Worm (Caenorhabditis elegans): ENCODE data around the gene C10C6.7.

ce11 chrIV:11474067-11474466, 6.8 kb upstream of the C10C6.7 start:
- TF ChIP-seq repo-1 (tag; optimal IDR thresholded peaks at IDR 0.05) (peak; percentile 89), mxl-1 (tag; optimal IDR thresholded peaks at IDR 0.05) (peak; percentile 94), snpc-4 (GFP tag; optimal IDR thresholded peaks at IDR 0.05) (peak; percentile 68), snpc-4 (tag; optimal IDR thresholded peaks at IDR 0.05) (peak; percentile 33 to 70 (median 64)), mcd-1 (GFP tag; IDR thresholded peaks at IDR 0.05) (peak; percentile 70), nhr-80 (tag; optimal IDR thresholded peaks at IDR 0.05) (peak; percentile 62)

All from whole organism, young adult.